Worm (Caenorhabditis elegans) whole organism, mixed stage, embryonic: Measurements from ENCODE around the gene clec-149.
A peak's percentile ranks its signal among the peaks of the same experiment; 100 is the strongest.

ENCODE experiments used
- M03D4.4 ChIP-seq: sonication (generic microtip); optimal IDR thresholded peaks from 2 replicates; lab custom pipeline; 2017; ENCODE audit warnings: mild to moderate bottlenecking, missing genetic modification characterization, missing compliant biosample characterization
- bed-3 ChIP-seq: fragments of 200-800 bp; sonication (Bioruptor generic); optimal IDR thresholded peaks from 3 replicates; lab custom pipeline; 2018; ENCODE audit warnings: mild to moderate bottlenecking, missing genetic modification characterization, moderate library complexity, missing compliant biosample characterization
- blmp-1 ChIP-seq: fragments of 150-350 bp; optimal IDR thresholded peaks from 2 replicates; lab custom pipeline; 2014; ENCODE audit warnings: missing biosample characterization, missing genetic modification characterization
- ceh-39 ChIP-seq: fragments of 150-350 bp; optimal IDR thresholded peaks from 2 replicates; lab custom pipeline; 2014; ENCODE audit warnings: missing biosample characterization, missing genetic modification characterization
- ceh-43 ChIP-seq: fragments of 200-800 bp; sonication (Bioruptor generic); optimal IDR thresholded peaks from 2 replicates; lab custom pipeline; 2018; ENCODE audit warnings: mild to moderate bottlenecking, missing genetic modification characterization, moderate library complexity, missing compliant biosample characterization
- ces-1 ChIP-seq: fragments of 150-350 bp; optimal IDR thresholded peaks from 2 replicates; lab custom pipeline; 2014; ENCODE audit warnings: missing biosample characterization, missing genetic modification reagents, missing genetic modification characterization
- elt-3 ChIP-seq: fragments of 150-350 bp; optimal IDR thresholded peaks from 2 replicates; lab custom pipeline; 2014; ENCODE audit warnings: missing biosample characterization, missing genetic modification characterization
- flh-1 ChIP-seq: fragments of 200-800 bp; sonication (Bioruptor generic); optimal IDR thresholded peaks from 2 replicates; lab custom pipeline; 2018; ENCODE audit warnings: mild to moderate bottlenecking, missing genetic modification characterization, moderate library complexity, missing compliant biosample characterization
- hlh-1 ChIP-seq: fragments of 150-350 bp; optimal IDR thresholded peaks from 2 replicates; lab custom pipeline; 2014; ENCODE audit warnings: missing biosample characterization, missing genetic modification reagents, missing genetic modification characterization
- lin-13 ChIP-seq: fragments of 150-350 bp; optimal IDR thresholded peaks from 2 replicates; lab custom pipeline; 2014; ENCODE audit warnings: missing biosample characterization, missing genetic modification characterization
- lin-32 ChIP-seq: fragments of 200-800 bp; sonication (Bioruptor generic); optimal IDR thresholded peaks from 2 replicates; lab custom pipeline; 2018; ENCODE audit warnings: mild to moderate bottlenecking, missing genetic modification characterization, missing compliant biosample characterization
- lsy-2 ChIP-seq: fragments of 150-350 bp; optimal IDR thresholded peaks from 2 replicates; lab custom pipeline; 2014; ENCODE audit warnings: missing biosample characterization, missing genetic modification characterization
- mab-5 ChIP-seq: fragments of 150-350 bp; optimal IDR thresholded peaks from 2 replicates; lab custom pipeline; 2014; ENCODE audit warnings: missing biosample characterization, missing genetic modification characterization
- mep-1 ChIP-seq: fragments of 150-350 bp; optimal IDR thresholded peaks from 2 replicates; lab custom pipeline; 2017; ENCODE audit warnings: missing biosample characterization, missing genetic modification reagents, missing genetic modification characterization, inconsistent platforms
- mls-2 ChIP-seq: sonication (generic microtip); optimal IDR thresholded peaks from 2 replicates; lab custom pipeline; 2016; ENCODE audit warnings: mild to moderate bottlenecking, missing genetic modification characterization, moderate library complexity, missing compliant biosample characterization
- nhr-12 ChIP-seq: fragments of 150-350 bp; optimal IDR thresholded peaks from 2 replicates; lab custom pipeline; 2014; ENCODE audit warnings: missing biosample characterization, missing genetic modification characterization
- nhr-2 ChIP-seq: fragments of 150-350 bp; optimal IDR thresholded peaks from 2 replicates; lab custom pipeline; 2014; ENCODE audit warnings: missing biosample characterization, missing genetic modification characterization
- nhr-237 ChIP-seq: fragments of 150-350 bp; optimal IDR thresholded peaks from 2 replicates; lab custom pipeline; 2014; ENCODE audit warnings: missing biosample characterization, missing genetic modification characterization
- nhr-28 ChIP-seq: fragments of 150-350 bp; optimal IDR thresholded peaks from 2 replicates; lab custom pipeline; 2014; ENCODE audit warnings: missing biosample characterization, missing genetic modification characterization
- nhr-76 ChIP-seq: sonication (generic microtip); optimal IDR thresholded peaks from 2 replicates; lab custom pipeline; 2017; ENCODE audit warnings: missing biosample characterization, missing genetic modification characterization
- pha-4 ChIP-seq: fragments of 150-350 bp; optimal IDR thresholded peaks from 2 replicates; lab custom pipeline; 2018; ENCODE audit warnings: missing biosample characterization, missing genetic modification reagents, missing genetic modification characterization
- sem-2 ChIP-seq: fragments of 200-800 bp; sonication (Bioruptor generic); optimal IDR thresholded peaks from 2 replicates; lab custom pipeline; 2018; ENCODE audit warnings: mild to moderate bottlenecking, missing genetic modification characterization, missing compliant biosample characterization
- snpc-4 ChIP-seq: fragments of 150-350 bp; optimal IDR thresholded peaks from 2 replicates; lab custom pipeline; 2014; ENCODE audit warnings: missing biosample characterization, missing genetic modification characterization
- sptf-1 ChIP-seq: sonication (generic microtip); optimal IDR thresholded peaks from 2 replicates; lab custom pipeline; 2017; ENCODE audit warnings: mild to moderate bottlenecking, missing genetic modification characterization, moderate library complexity, missing compliant biosample characterization
- tbx-8 ChIP-seq: fragments of 200-800 bp; sonication (Bioruptor generic); optimal IDR thresholded peaks from 2 replicates; lab custom pipeline; 2018; ENCODE audit warnings: mild to moderate bottlenecking, missing genetic modification characterization, moderate library complexity, missing compliant biosample characterization
- unc-120 ChIP-seq: sonication (generic microtip); optimal IDR thresholded peaks from 2 replicates; lab custom pipeline; 2017; ENCODE audit warnings: missing genetic modification characterization, missing compliant biosample characterization; ENCODE audit not compliant: poor library complexity, severe bottlenecking
- unc-39 ChIP-seq: fragments of 150-350 bp; optimal IDR thresholded peaks from 2 replicates; lab custom pipeline; 2014; ENCODE audit warnings: missing biosample characterization, missing genetic modification characterization
- unc-62 ChIP-seq: fragments of 150-350 bp; optimal IDR thresholded peaks from 2 replicates; lab custom pipeline; 2014; ENCODE audit warnings: missing biosample characterization, missing genetic modification reagents, missing genetic modification characterization
- zip-8 ChIP-seq: fragments of 150-350 bp; optimal IDR thresholded peaks from 2 replicates; lab custom pipeline; 2014; ENCODE audit warnings: missing biosample characterization, missing genetic modification characterization
- ztf-11 ChIP-seq: fragments of 150-350 bp; optimal IDR thresholded peaks from 2 replicates; lab custom pipeline; 2014; ENCODE audit warnings: missing biosample characterization, missing genetic modification characterization

Gene clec-149

DNA sequence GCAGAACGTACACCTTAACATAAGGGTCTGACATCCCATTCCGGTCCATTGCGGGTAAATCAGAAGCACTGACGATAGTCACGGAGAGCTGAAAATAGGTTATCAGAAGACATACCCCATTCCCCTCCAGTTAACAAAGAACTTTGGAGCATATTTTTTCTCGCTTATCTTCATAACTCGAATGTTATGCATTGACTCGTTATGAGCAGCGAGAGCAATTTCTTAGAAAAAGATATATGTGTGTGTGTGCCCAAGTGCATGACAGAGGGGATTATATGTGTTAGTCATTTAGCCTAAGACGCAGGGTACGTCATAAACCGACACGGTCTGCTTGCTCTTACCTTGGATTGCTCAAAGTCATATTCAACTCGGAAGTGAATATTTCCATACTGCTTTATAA, 33.4 kb upstream of the clec-149 start:
- no peak for TF ChIP-seq bed-3 (GFP tag; lab: Kevin White, UChicago)
- TF ChIP-seq nhr-76 (tag; lab: Kevin White, UChicago) = no peak
- no peak for TF ChIP-seq ceh-43
- no peak for TF ChIP-seq nhr-237 (tag; lab: Kevin White, UChicago)
- TF ChIP-seq blmp-1 = no peak
- no peak for TF ChIP-seq lin-13 (tag; lab: Kevin White, UChicago)
- TF ChIP-seq unc-120 (tag; lab: Kevin White, UChicago) = no peak

DNA sequence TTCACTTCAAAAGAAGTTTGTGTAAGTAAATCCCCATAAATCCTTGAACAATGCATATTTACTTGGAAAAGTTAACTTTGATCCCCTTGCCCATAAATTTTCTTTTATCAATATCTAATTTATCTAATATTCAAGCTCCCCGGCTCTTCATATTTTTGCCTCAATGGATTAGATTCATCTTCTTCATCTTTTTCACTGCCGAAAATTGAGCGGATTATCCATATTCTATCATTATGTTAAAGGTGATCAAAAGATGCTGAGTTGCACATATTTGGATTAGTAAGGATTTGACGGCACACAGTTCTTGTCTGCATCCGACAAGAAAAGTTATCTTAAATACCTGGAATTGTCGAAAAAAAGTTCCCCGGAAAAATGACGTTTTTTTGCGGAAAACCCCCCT, 32.4 kb upstream of the clec-149 start:
- TF ChIP-seq mls-2 (tag; lab: Kevin White, UChicago) (no peak), ces-1 (GFP tag; lab: Kevin White, UChicago) (no peak), tbx-8 (GFP tag; lab: Kevin White, UChicago) (no peak), ceh-43 (no peak), lin-32 (GFP tag; lab: Kevin White, UChicago) (no peak), elt-3 (tag; lab: Kevin White, UChicago) (no peak), nhr-76 (tag; lab: Kevin White, UChicago) (no peak), flh-1 (GFP tag; lab: Kevin White, UChicago) (no peak), bed-3 (GFP tag; lab: Kevin White, UChicago) (no peak), lsy-2 (no peak), unc-120 (tag; lab: Kevin White, UChicago) (no peak), nhr-2 (tag; lab: Kevin White, UChicago) (no peak), M03D4.4 (no peak), zip-8 (no peak), ztf-11 (no peak)

DNA sequence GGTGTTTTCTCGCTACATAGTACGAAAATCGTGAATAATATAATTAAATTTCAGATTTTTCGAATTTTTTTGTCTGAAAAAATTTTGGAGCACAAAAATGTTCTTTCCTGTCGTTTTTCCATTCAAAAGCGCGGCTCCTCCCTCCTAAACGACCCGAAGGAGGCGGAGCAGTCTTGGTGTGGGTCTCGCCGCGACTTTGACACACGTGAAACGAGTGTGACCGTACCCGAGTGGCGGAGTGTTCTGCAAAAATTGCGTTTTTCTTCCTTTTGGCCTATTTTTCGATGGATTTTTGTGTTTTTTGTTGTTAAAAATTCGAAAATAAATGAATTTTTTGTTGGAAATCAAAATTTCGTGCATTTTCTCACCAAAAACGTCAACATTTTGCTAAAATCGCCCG, 29.4 kb upstream of the clec-149 start, which contains the start of gene snt-2:
Gene snt-2 (minus strand): TSS at position 139 of the 400 bp plus-strand sequence.
- TF ChIP-seq nhr-237 (tag; lab: Kevin White, UChicago) (peak; percentile 60), blmp-1 (no peak), elt-3 (tag; lab: Kevin White, UChicago) (no peak), unc-62 (no peak), nhr-28 (tag; lab: Kevin White, UChicago) (no peak), nhr-76 (tag; lab: Kevin White, UChicago) (no peak), tbx-8 (GFP tag; lab: Kevin White, UChicago) (no peak), mep-1 (tag; lab: Kevin White, UChicago) (peak; percentile 71), nhr-12 (tag; lab: Kevin White, UChicago) (no peak), lsy-2 (peak; percentile 97), mls-2 (tag; lab: Kevin White, UChicago) (no peak), hlh-1 (tag; lab: Kevin White, UChicago) (peak; percentile 42), lin-13 (tag; lab: Kevin White, UChicago) (peak; percentile 60), pha-4 (tag; lab: Kevin White, UChicago) (peak; percentile 60), ces-1 (GFP tag; lab: Kevin White, UChicago) (peak; percentile 27), ceh-39 (peak; percentile 24), mab-5 (tag; lab: Kevin White, UChicago) (no peak), unc-39 (no peak)

DNA sequence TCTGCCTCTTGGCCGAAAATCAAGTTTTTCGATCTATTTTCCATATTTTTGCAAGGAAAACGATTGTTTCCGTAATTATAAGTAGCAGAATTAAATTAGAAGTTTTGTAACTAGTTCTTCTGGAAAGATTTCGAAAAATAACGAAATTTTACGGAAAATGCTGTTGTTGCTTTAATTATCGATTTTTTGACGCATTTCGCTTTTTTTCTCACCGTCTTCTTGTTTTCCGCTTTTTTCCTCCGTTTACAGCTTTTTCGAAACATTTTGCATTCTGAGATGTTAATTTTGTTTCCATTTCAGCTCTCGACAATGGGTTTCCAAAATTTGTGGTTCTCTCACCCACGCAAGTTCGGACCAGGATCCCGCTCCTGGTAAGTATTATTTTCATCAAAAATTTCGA, 29.0 kb upstream of the clec-149 start, which contains the start of gene rps-29:
Gene rps-29 (plus strand): TSS at position 301 of the 400 bp plus-strand sequence.
- TF ChIP-seq sptf-1 (tag; lab: Kevin White, UChicago) (no peak), elt-3 (tag; lab: Kevin White, UChicago) (no peak), nhr-237 (tag; lab: Kevin White, UChicago) (no peak)
- TF ChIP-seq, all 35 proteins: peak for 0

DNA sequence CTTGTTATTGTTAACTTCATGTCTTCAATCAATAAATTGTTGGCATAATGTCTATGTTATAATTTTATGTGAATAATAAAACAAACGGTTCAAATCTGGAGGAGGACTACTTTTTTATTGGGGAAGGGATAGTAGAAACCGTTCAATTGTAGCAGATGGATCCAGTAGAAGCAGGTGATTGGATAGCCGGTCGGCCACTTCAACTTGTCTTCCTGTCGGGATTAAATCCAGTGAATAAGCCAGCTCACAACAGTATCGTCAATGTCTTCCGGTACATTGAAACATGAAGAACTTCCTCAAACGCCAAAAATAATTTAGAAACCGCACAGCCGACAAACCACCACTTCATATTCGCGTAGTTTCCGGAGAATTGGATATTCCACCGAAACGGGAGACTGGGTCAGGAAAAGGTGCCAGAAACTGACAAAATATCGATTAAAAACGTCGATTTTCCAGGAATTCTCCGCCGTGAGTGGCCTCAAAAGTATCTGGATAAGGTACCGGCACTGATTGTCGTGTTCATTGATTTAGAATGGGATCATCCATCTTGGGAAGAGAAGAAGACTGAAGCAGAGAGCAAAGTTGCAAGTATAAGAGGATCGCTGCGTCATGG, 27.9 kb upstream of the clec-149 start, which contains the start of gene trpp-11:
Gene trpp-11 (plus strand): TSS at position 153 of the 613 bp plus-strand sequence.
- no peak for TF ChIP-seq ceh-43
- TF ChIP-seq, all 35 proteins: peak for 0

DNA sequence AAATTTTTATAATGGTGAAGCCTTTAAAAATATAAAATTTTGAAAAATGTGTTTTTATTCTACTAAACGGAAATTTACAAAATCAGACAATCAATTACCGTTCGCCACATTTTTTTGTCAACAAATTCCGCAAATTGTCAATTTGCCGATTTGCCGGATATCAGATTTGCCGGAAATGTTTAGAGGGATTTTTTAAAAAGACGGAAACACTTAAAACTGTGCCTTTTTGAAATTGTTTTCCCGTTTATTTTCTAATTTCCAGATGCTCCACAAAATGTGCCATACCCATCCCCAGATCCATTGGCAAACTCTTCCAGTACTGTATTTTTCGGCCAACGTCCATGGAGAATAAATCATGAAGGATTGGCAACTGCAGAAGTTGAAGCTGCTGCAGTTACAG, 25.5 kb upstream of the clec-149 start:
- TF ChIP-seq sem-2 (no peak), snpc-4 (tag; lab: Kevin White, UChicago) (no peak), flh-1 (GFP tag; lab: Kevin White, UChicago) (no peak), unc-120 (tag; lab: Kevin White, UChicago) (no peak), nhr-76 (tag; lab: Kevin White, UChicago) (no peak)
- TF ChIP-seq, all 35 proteins: peak for 0
